Worm (Caenorhabditis elegans): ENCODE data around the gene R02D5.3.
A peak's percentile ranks its signal among the peaks of the same experiment; 100 is the strongest.

R02D5.3 gene

ce11 chrV:14506713-14507675 is 24.0 kb downstream of the R02D5.3 start (continued):
- no peak for TF ChIP-seq egl-13 (tag; optimal IDR thresholded peaks at IDR 0.05)
- TF ChIP-seq ztf-11 (tag; optimal IDR thresholded peaks at IDR 0.05), result no peak
- no peak for TF ChIP-seq sup-37 (GFP tag; optimal IDR thresholded peaks at IDR 0.05)

ce11 chrV:14508005-14508521 is 25.1 kb downstream of the R02D5.3 start, which contains the start of gene R02D5.1:
Gene R02D5.1 (plus strand): TSS chrV:14508249.
- TF ChIP-seq F16B12.6 (tag; optimal IDR thresholded peaks at IDR 0.05) (no peak), pqm-1 (tag; optimal IDR thresholded peaks at IDR 0.05) (no peak), nhr-47 (tag; optimal IDR thresholded peaks at IDR 0.05) (no peak), unc-30 (tag; optimal IDR thresholded peaks at IDR 0.05) (no peak), blmp-1 (tag; optimal IDR thresholded peaks at IDR 0.05) (peak; percentile 99), hlh-4 (tag; optimal IDR thresholded peaks at IDR 0.05) (no peak), ztf-4 (tag; optimal IDR thresholded peaks at IDR 0.05) (no peak), fkh-4 (tag; optimal IDR thresholded peaks at IDR 0.05; ENCODE audit: borderline replicate concordance) (no peak)

- TF ChIP-seq zip-4 (GFP tag; optimal IDR thresholded peaks at IDR 0.05) (no peak), unc-86 (tag; optimal IDR thresholded peaks at IDR 0.05) (no peak), lin-15B (tag; optimal IDR thresholded peaks at IDR 0.05) (no peak), skn-1 (tag; optimal IDR thresholded peaks at IDR 0.05) (no peak), efl-1 (optimal IDR thresholded peaks at IDR 0.05) (no peak), efl-1 (GFP tag; optimal IDR thresholded peaks at IDR 0.05 in 1 of 2) (no peak), dpl-1 (GFP tag; optimal IDR thresholded peaks at IDR 0.05) (no peak), mab-9 (GFP tag; IDR thresholded peaks at IDR 0.05) (no peak), blmp-1 (tag; optimal IDR thresholded peaks at IDR 0.05) (no peak), hlh-17 (GFP tag; optimal IDR thresholded peaks at IDR 0.05; ENCODE audit: borderline replicate concordance) (no peak), elt-2 (tag; optimal IDR thresholded peaks at IDR 0.05) (no peak), lin-35 (GFP tag; optimal IDR thresholded peaks at IDR 0.05) (no peak), nhr-84 (tag; optimal IDR thresholded peaks at IDR 0.05) (no peak), vab-15 (tag; optimal IDR thresholded peaks at IDR 0.05) (no peak), snpc-4 (tag; optimal IDR thresholded peaks at IDR 0.05) (no peak), lin-14 (GFP tag; optimal IDR thresholded peaks at IDR 0.05) (no peak), fkh-10 (GFP tag; optimal IDR thresholded peaks at IDR 0.05) (no peak), hpl-2 (GFP tag; optimal IDR thresholded peaks at IDR 0.05) (no peak)
Measured at ce11 chrV:14508556-14508955, 25.6 kb downstream of the R02D5.3 start.

DNA sequence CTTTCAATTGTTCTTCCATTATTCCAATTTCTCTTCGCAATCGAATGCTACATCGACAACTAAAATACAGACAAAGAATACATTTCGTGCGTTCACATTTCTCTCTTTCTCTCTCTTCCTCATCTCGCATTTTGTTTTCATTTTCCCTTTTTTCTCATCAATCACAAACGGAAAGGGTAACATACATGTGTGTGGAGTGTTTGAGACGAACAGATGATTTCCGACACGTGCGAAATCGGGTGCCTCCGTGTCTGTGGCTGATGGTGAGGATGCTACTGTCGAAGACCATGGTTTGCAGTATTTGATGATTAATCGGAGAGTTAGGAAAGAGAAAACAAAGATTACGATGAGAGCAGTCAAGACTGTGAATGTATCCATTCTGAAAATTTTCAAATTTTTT is 27.8 kb downstream of the R02D5.3 start, which contains the start of gene R02D5.9:
R02D5.9 (minus strand) TSS at position 378 of the 400 bp plus-strand sequence.
- peak in 1 of 2 experiments; percentile 43 for TF ChIP-seq lsy-2 (tag; optimal IDR thresholded peaks at IDR 0.05)
- peak; percentile 51 for TF ChIP-seq snu-23 (GFP tag; optimal IDR thresholded peaks at IDR 0.05)
- peak in 1 of 2 experiments; percentile 94 for TF ChIP-seq mdl-1 (tag; optimal IDR thresholded peaks at IDR 0.05)
- peak in 1 of 2 experiments; percentile 70 for TF ChIP-seq lin-35 (GFP tag; optimal IDR thresholded peaks at IDR 0.05)
- no peak for TF ChIP-seq egl-27 (tag; optimal IDR thresholded peaks at IDR 0.05)
- TF ChIP-seq skn-1 (tag; optimal IDR thresholded peaks at IDR 0.05), result peak; percentile 14
- peak; percentile 4 to 9 for TF ChIP-seq efl-1 (optimal IDR thresholded peaks at IDR 0.05)
- TF ChIP-seq efl-1 (GFP tag; optimal IDR thresholded peaks at IDR 0.05 in 1 of 2), result peak in 1 of 2 experiments; percentile 4
- TF ChIP-seq blmp-1 (tag; optimal IDR thresholded peaks at IDR 0.05), result peak; percentile 99
- TF ChIP-seq unc-130 (tag; optimal IDR thresholded peaks at IDR 0.05), result peak; percentile 6
- no peak for TF ChIP-seq zip-4 (GFP tag; optimal IDR thresholded peaks at IDR 0.05)
- TF ChIP-seq lin-14 (GFP tag; optimal IDR thresholded peaks at IDR 0.05), result peak; percentile 87
- peak; percentile 42 for TF ChIP-seq mep-1 (tag; optimal IDR thresholded peaks at IDR 0.05)
- TF ChIP-seq nhr-20 (tag; optimal IDR thresholded peaks at IDR 0.05), result peak; percentile 50
- TF ChIP-seq pag-3 (tag; optimal IDR thresholded peaks at IDR 0.05; ENCODE audit: borderline replicate concordance, insufficient read depth), result peak; percentile 6
- no peak for TF ChIP-seq hlh-4 (tag; optimal IDR thresholded peaks at IDR 0.05)
- peak; percentile 25 for TF ChIP-seq nhr-71 (tag; optimal IDR thresholded peaks at IDR 0.05)
- TF ChIP-seq tbx-2 (tag; optimal IDR thresholded peaks at IDR 0.05), result peak; percentile 42
- TF ChIP-seq nhr-85 (tag), result peak; percentile 91
- no peak for TF ChIP-seq isw-1 (GFP tag; IDR thresholded peaks at IDR 0.05)
- peak in 4 of 6 experiments; percentile 12 to 87 (median 22) for TF ChIP-seq elt-3 (tag; optimal IDR thresholded peaks at IDR 0.05)

All from whole organism, L1 larva.